Worm (Caenorhabditis elegans) whole organism, L1 larva: ENCODE measurements around the gene smc-4.

Experiments
- C16A3.4 ChIP-seq: fragments of 150-350 bp; optimal IDR thresholded peaks from 2 replicates; lab custom pipeline; 2014; ENCODE audit warnings: missing biosample characterization, missing genetic modification characterization
- C34B4.2 ChIP-seq: sonication (generic microtip); optimal IDR thresholded peaks from 2 replicates; lab custom pipeline; 2017; ENCODE audit warnings: mild to moderate bottlenecking, missing genetic modification characterization, missing compliant biosample characterization
- F16B12.6 ChIP-seq: fragments of 150-350 bp; optimal IDR thresholded peaks from 2 replicates; lab custom pipeline; 2014; ENCODE audit warnings: missing biosample characterization, missing genetic modification characterization
- Y116A8C.19 ChIP-seq: sonication (generic microtip); optimal IDR thresholded peaks from 2 replicates; lab custom pipeline; 2016; ENCODE audit warnings: missing compliant biosample characterization, missing genetic modification characterization, borderline replicate concordance
- alr-1 ChIP-seq: fragments of 200-800 bp; sonication (Bioruptor generic); optimal IDR thresholded peaks from 2 replicates; lab custom pipeline; 2018; ENCODE audit warnings: borderline replicate concordance, mild to moderate bottlenecking, missing genetic modification characterization, missing compliant biosample characterization
- ama-1 ChIP-seq: fragments of 150-350 bp; optimal IDR thresholded peaks from 2 replicates; lab custom pipeline; 2014
- blmp-1 ChIP-seq: fragments of 150-350 bp; optimal IDR thresholded peaks from 2 replicates; lab custom pipeline; 2014; ENCODE audit warnings: missing biosample characterization, missing genetic modification characterization
- ceh-8 ChIP-seq: fragments of 200-800 bp; sonication (Bioruptor generic); optimal IDR thresholded peaks from 2 replicates; lab custom pipeline; 2018; ENCODE audit warnings: mild to moderate bottlenecking, missing genetic modification characterization, moderate library complexity, missing compliant biosample characterization
- ceh-82 ChIP-seq, 3 experiments: fragments of 150-350 bp in 1 of 3; sonication (generic microtip) in 2 of 3; optimal IDR thresholded peaks; 2 replicates each; lab custom pipeline; 2014 to 2017; ENCODE audit warnings: missing biosample characterization in 3 of 3, missing genetic modification characterization in 3 of 3
- ceh-88 ChIP-seq: fragments of 200-800 bp; sonication (Bioruptor generic); IDR thresholded peaks from 2 replicates; pipeline ENCODE4 v1.3.6; 2022; ENCODE audit warnings: missing genetic modification characterization, missing compliant biosample characterization
- dpl-1 ChIP-seq, 3 experiments: fragments of 150-350 bp in 2 of 3; sonication (generic microtip) in 1 of 3; optimal IDR thresholded peaks; 2 replicates each; lab custom pipeline; 2014 to 2017; ENCODE audit warnings: missing biosample characterization in 3 of 3, missing genetic modification characterization in 3 of 3, missing genetic modification reagents in 3 of 3
- efl-1 ChIP-seq, 4 experiments: fragments of 150-350 bp; optimal IDR thresholded peaks in 3 of 4; peaks in 1 of 4; 1 replicate in 1 of 4; 2 replicates in 3 of 4; lab custom pipeline; 2014; ENCODE audit warnings: missing biosample characterization in 2 of 4, missing genetic modification characterization in 2 of 4, missing genetic modification reagents in 2 of 4
- elt-3 ChIP-seq, 6 experiments: fragments of 150-350 bp in 1 of 6; sonication (generic microtip); optimal IDR thresholded peaks; 2 replicates each; lab custom pipeline; 2017 to 2018; ENCODE audit warnings: missing biosample characterization in 6 of 6, missing genetic modification characterization in 6 of 6, inconsistent platforms in 1 of 6
- fkh-10 ChIP-seq: sonication (generic microtip); optimal IDR thresholded peaks from 2 replicates; lab custom pipeline; 2017; ENCODE audit warnings: missing biosample characterization, missing genetic modification reagents, missing genetic modification characterization
- fkh-4 ChIP-seq: sonication (generic microtip); optimal IDR thresholded peaks from 2 replicates; lab custom pipeline; 2016; ENCODE audit warnings: missing compliant biosample characterization, missing genetic modification characterization, borderline replicate concordance
- fos-1 ChIP-seq: fragments of 150-350 bp; optimal IDR thresholded peaks from 2 replicates; lab custom pipeline; 2014; ENCODE audit warnings: missing biosample characterization, missing genetic modification characterization
- hlh-17 ChIP-seq: fragments of 200-800 bp; sonication (Bioruptor generic); optimal IDR thresholded peaks from 2 replicates; lab custom pipeline; 2018; ENCODE audit warnings: missing genetic modification characterization, mild to moderate bottlenecking, missing compliant biosample characterization, moderate library complexity, borderline replicate concordance
- hlh-4 ChIP-seq: sonication (generic microtip); optimal IDR thresholded peaks from 2 replicates; lab custom pipeline; 2016; ENCODE audit warnings: mild to moderate bottlenecking, missing genetic modification characterization, missing compliant biosample characterization
- isw-1 ChIP-seq: fragments of 200-800 bp; sonication (Bioruptor generic); IDR thresholded peaks from 2 replicates; pipeline ENCODE4 v1.3.6; 2022; ENCODE audit warnings: missing genetic modification characterization, missing compliant biosample characterization
- jun-1 ChIP-seq: fragments of 150-350 bp; optimal IDR thresholded peaks from 2 replicates; lab custom pipeline; 2014; ENCODE audit warnings: missing biosample characterization, missing genetic modification reagents, missing genetic modification characterization
- lin-15B ChIP-seq: fragments of 150-350 bp; sonication (generic microtip); optimal IDR thresholded peaks from 3 replicates; lab custom pipeline; 2014; ENCODE audit warnings: missing biosample characterization, missing genetic modification characterization
- lin-35 ChIP-seq, 2 experiments: fragments of 150-350 bp; optimal IDR thresholded peaks; 2 replicates each; lab custom pipeline; 2014; ENCODE audit warnings: missing biosample characterization in 2 of 2, missing genetic modification characterization in 2 of 2, missing genetic modification reagents in 2 of 2
- lin-39 ChIP-seq: fragments of 150-350 bp; optimal IDR thresholded peaks from 2 replicates; lab custom pipeline; 2014; ENCODE audit warnings: missing biosample characterization, missing genetic modification reagents, missing genetic modification characterization
- lir-3 ChIP-seq: sonication (generic microtip); optimal IDR thresholded peaks from 2 replicates; lab custom pipeline; 2016; ENCODE audit warnings: mild to moderate bottlenecking, missing genetic modification characterization, moderate library complexity, missing compliant biosample characterization; ENCODE audit not compliant: poor library complexity
- lsy-2 ChIP-seq, 2 experiments: fragments of 150-350 bp; optimal IDR thresholded peaks; 2 replicates each; lab custom pipeline; 2014; ENCODE audit warnings: missing biosample characterization in 2 of 2, missing genetic modification characterization in 2 of 2
- mef-2 ChIP-seq: fragments of 150-350 bp; optimal IDR thresholded peaks from 2 replicates; lab custom pipeline; 2014; ENCODE audit warnings: missing biosample characterization, missing genetic modification characterization
- mep-1 ChIP-seq: fragments of 150-350 bp; optimal IDR thresholded peaks from 2 replicates; lab custom pipeline; 2014; ENCODE audit warnings: missing biosample characterization, missing genetic modification characterization
- nhr-12 ChIP-seq: sonication (generic microtip); optimal IDR thresholded peaks from 2 replicates; lab custom pipeline; 2017; ENCODE audit warnings: missing biosample characterization, missing genetic modification characterization
- nhr-20 ChIP-seq: sonication (generic microtip); optimal IDR thresholded peaks from 2 replicates; lab custom pipeline; 2016; ENCODE audit warnings: mild to moderate bottlenecking, missing genetic modification characterization, missing compliant biosample characterization
- nhr-47 ChIP-seq: sonication (generic microtip); optimal IDR thresholded peaks from 2 replicates; lab custom pipeline; 2016; ENCODE audit warnings: mild to moderate bottlenecking, missing genetic modification characterization, moderate library complexity, missing compliant biosample characterization
- nhr-71 ChIP-seq: sonication (generic microtip); optimal IDR thresholded peaks from 2 replicates; lab custom pipeline; 2016; ENCODE audit warnings: mild to moderate bottlenecking, missing genetic modification characterization, moderate library complexity, missing compliant biosample characterization
- nhr-84 ChIP-seq: sonication (generic microtip); optimal IDR thresholded peaks from 2 replicates; lab custom pipeline; 2017; ENCODE audit warnings: missing biosample characterization, missing genetic modification characterization
- nhr-90 ChIP-seq: sonication (generic microtip); optimal IDR thresholded peaks from 2 replicates; lab custom pipeline; 2016; ENCODE audit warnings: mild to moderate bottlenecking, missing genetic modification characterization, missing compliant biosample characterization; ENCODE audit not compliant: poor library complexity
- pax-3 ChIP-seq: fragments of 200-800 bp; sonication (Bioruptor generic); optimal IDR thresholded peaks from 2 replicates; lab custom pipeline; 2018; ENCODE audit warnings: mild to moderate bottlenecking, missing genetic modification characterization, moderate library complexity, missing compliant biosample characterization
- rnt-1 ChIP-seq: sonication (generic microtip); optimal IDR thresholded peaks from 2 replicates; lab custom pipeline; 2016; ENCODE audit warnings: mild to moderate bottlenecking, missing genetic modification characterization, moderate library complexity, missing compliant biosample characterization
- skn-1 ChIP-seq: fragments of 150-350 bp; optimal IDR thresholded peaks from 2 replicates; lab custom pipeline; 2014; ENCODE audit warnings: missing biosample characterization, missing genetic modification characterization
- snpc-4 ChIP-seq: fragments of 150-350 bp; optimal IDR thresholded peaks from 2 replicates; lab custom pipeline; 2014; ENCODE audit warnings: missing biosample characterization, missing genetic modification characterization
- snu-23 ChIP-seq: sonication (generic microtip); optimal IDR thresholded peaks from 2 replicates; lab custom pipeline; 2016; ENCODE audit warnings: missing genetic modification characterization, missing compliant biosample characterization
- sup-37 ChIP-seq: fragments of 200-800 bp; sonication (Bioruptor generic); optimal IDR thresholded peaks from 2 replicates; lab custom pipeline; 2018; ENCODE audit warnings: mild to moderate bottlenecking, missing genetic modification characterization, missing compliant biosample characterization
- swsn-7 ChIP-seq: sonication (generic microtip); optimal IDR thresholded peaks from 2 replicates; lab custom pipeline; 2016; ENCODE audit warnings: missing genetic modification characterization, missing compliant biosample characterization
- tbx-2 ChIP-seq: sonication (generic microtip); optimal IDR thresholded peaks from 2 replicates; lab custom pipeline; 2016; ENCODE audit warnings: missing genetic modification characterization, missing compliant biosample characterization
- unc-30 ChIP-seq: sonication (generic microtip); optimal IDR thresholded peaks from 2 replicates; lab custom pipeline; 2017; ENCODE audit warnings: missing biosample characterization, missing genetic modification characterization
- xbp-1 ChIP-seq: sonication (generic microtip); optimal IDR thresholded peaks from 2 replicates; lab custom pipeline; 2016; ENCODE audit warnings: missing genetic modification characterization, missing compliant biosample characterization
- zag-1 ChIP-seq: fragments of 150-350 bp; optimal IDR thresholded peaks from 2 replicates; lab custom pipeline; 2014; ENCODE audit warnings: missing biosample characterization, missing genetic modification characterization
- ztf-11 ChIP-seq, 2 experiments: sonication (generic microtip); optimal IDR thresholded peaks; 2 replicates each; lab custom pipeline; 2016 to 2017; ENCODE audit warnings: missing genetic modification characterization in 2 of 2, missing biosample characterization in 1 of 2, missing compliant biosample characterization in 1 of 2
- ztf-4 ChIP-seq: fragments of 150-350 bp; optimal IDR thresholded peaks from 2 replicates; lab custom pipeline; 2014; ENCODE audit warnings: missing biosample characterization, missing genetic modification characterization

The smc-4 gene

DNA sequence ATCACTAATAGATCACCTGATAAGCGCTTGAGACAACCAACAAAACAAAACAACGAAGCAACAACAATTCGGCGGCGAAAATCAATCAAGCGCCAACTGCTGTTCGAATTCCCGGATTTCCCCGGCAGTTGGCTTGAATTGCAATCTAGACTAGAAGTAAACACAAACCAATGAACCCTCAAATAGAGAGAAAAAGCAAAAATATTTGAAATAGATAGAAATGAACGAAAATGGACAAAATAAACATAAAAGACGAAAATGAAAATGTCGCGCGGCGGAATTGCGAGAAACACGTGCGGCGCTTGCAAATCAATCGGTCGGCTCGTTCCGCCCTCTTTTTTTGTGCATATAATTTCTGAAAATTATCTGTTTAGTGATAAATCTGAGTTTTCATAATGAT lies 18.8 kb upstream of the smc-4 start, which contains the start of gene idhg-1 (continued):
- TF ChIP-seq ceh-82 (tag; optimal IDR thresholded peaks at IDR 0.05; lab: Kevin White, UChicago): peak; percentile 37 to 53 (median 51)
- peak; percentile 4 for TF ChIP-seq lin-15B (tag; lab: Kevin White, UChicago)
- no peak for TF ChIP-seq nhr-12 (tag; lab: Kevin White, UChicago)
- no peak for TF ChIP-seq sup-37 (GFP tag; lab: Kevin White, UChicago)
- TF ChIP-seq snpc-4 (tag; lab: Kevin White, UChicago): peak; percentile 58
- peak; percentile 63 for TF ChIP-seq lir-3 (tag; lab: Kevin White, UChicago)
- no peak for TF ChIP-seq fos-1
- peak; percentile 7 for TF ChIP-seq pax-3 (tag; lab: Kevin White, UChicago)
- peak; percentile 35 for TF ChIP-seq lin-39
- no peak for TF ChIP-seq ceh-8 (GFP tag; lab: Kevin White, UChicago)
- TF ChIP-seq nhr-84: peak; percentile 26
- peak; percentile 71 for TF ChIP-seq nhr-90
- peak in 1 of 2 experiments; percentile 55 for TF ChIP-seq ztf-11 (tag; optimal IDR thresholded peaks at IDR 0.05; lab: Kevin White, UChicago)
- TF ChIP-seq fkh-4 (tag; lab: Kevin White, UChicago): no peak
- TF ChIP-seq swsn-7 (tag; lab: Kevin White, UChicago): peak; percentile 84
- peak; percentile 52 for TF ChIP-seq tbx-2 (tag; lab: Kevin White, UChicago)
- TF ChIP-seq nhr-47: peak; percentile 76
- TF ChIP-seq C34B4.2 (tag; lab: Kevin White, UChicago): no peak
- no peak for TF ChIP-seq ama-1
- peak; percentile 49 for TF ChIP-seq skn-1
- no peak for TF ChIP-seq hlh-4 (tag; lab: Kevin White, UChicago)
- peak; percentile 63 for TF ChIP-seq ztf-4 (tag; lab: Kevin White, UChicago)
- peak; percentile 85 for TF ChIP-seq snu-23 (GFP tag; lab: Kevin White, UChicago)
- TF ChIP-seq zag-1 (tag; lab: Kevin White, UChicago): no peak
- TF ChIP-seq jun-1 (tag; lab: Kevin White, UChicago): no peak
- TF ChIP-seq alr-1: no peak
- peak; percentile 60 for TF ChIP-seq rnt-1 (tag; lab: Kevin White, UChicago)
- no peak for TF ChIP-seq fkh-10
- TF ChIP-seq mef-2: no peak
- no peak; the same call in none of the 2 replicates for TF ChIP-seq isw-1 (GFP tag; lab: Robert Waterston, UW)
- TF ChIP-seq hlh-17 (GFP tag; lab: Kevin White, UChicago): no peak
- TF ChIP-seq, all 84 proteins: peak for 44

DNA sequence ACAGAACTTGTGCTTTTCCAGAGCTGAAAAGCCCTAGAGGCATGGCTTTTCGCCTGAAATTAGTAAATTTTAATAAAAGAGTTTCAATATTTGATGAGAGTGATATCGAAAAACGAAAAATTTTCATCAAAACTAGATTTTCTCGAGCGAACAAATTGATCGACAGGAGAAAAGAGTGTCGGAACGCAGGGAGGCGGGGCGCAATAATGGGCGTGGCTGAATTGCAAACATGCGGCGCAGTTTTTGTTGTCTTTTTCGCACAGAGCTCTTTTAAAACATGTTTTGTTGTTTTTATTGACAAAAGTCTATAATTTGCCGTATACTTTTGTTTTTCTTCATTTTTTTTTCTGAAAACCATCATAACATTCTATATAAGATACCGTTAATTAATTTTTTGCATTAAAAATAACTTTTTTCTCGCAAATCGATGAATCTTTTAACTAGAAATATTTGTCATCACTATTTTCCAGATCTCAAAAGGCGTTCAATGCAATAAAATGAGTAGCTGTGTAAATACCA lies 8.9 kb upstream of the smc-4 start, which contains the start of the genes sel-5 and wdr-48:
sel-5 (minus strand) TSS at position 53 of the 519 bp plus-strand sequence.
wdr-48 (plus strand) TSS at position 469 of the 519 bp plus-strand sequence.
- TF ChIP-seq nhr-20 (tag; lab: Kevin White, UChicago) (peak; percentile 36), skn-1 (peak; percentile 55), C16A3.4 (tag; lab: Kevin White, UChicago) (peak; percentile 12), Y116A8C.19 (no peak), xbp-1 (tag; lab: Kevin White, UChicago) (peak; percentile 20), zag-1 (tag; lab: Kevin White, UChicago) (no peak), blmp-1 (peak; percentile 60), snu-23 (GFP tag; lab: Kevin White, UChicago) (peak; percentile 35), lin-35 (GFP tag; optimal IDR thresholded peaks at IDR 0.05; lab: Kevin White, UChicago) (peak; percentile 25 to 53), F16B12.6 (peak; percentile 42), ceh-88 (GFP tag; lab: Robert Waterston, UW) (no peak), dpl-1 (GFP tag; optimal IDR thresholded peaks at IDR 0.05; lab: Kevin White, UChicago) (peak; percentile 39 to 62 (median 43)), ceh-82 (tag; optimal IDR thresholded peaks at IDR 0.05; lab: Kevin White, UChicago) (peak in 1 of 3 experiments; percentile 18), nhr-47 (peak; percentile 39), unc-30 (tag; lab: Kevin White, UChicago) (no peak), mep-1 (peak; percentile 37), nhr-71 (tag; lab: Kevin White, UChicago) (peak; percentile 33), hlh-4 (tag; lab: Kevin White, UChicago) (no peak), elt-3 (tag; optimal IDR thresholded peaks at IDR 0.05; lab: Kevin White, UChicago) (peak in 1 of 6 experiments; percentile 23), efl-1 (optimal IDR thresholded peaks at IDR 0.05; lab: Kevin White, UChicago) (peak; percentile 19 to 40), efl-1 (GFP tag; optimal IDR thresholded peaks at IDR 0.05 in 1 of 2; lab: Kevin White, UChicago) (peak; percentile 60 to 95), rnt-1 (tag; lab: Kevin White, UChicago) (peak; percentile 39), lsy-2 (tag; optimal IDR thresholded peaks at IDR 0.05; lab: Kevin White, UChicago) (peak; percentile 53 to 59)
- TF ChIP-seq, all 84 proteins: peak for 17
